Worm (Caenorhabditis elegans): ENCODE data around the gene sup-36.
"Not testable (repeated sequence)": the region's sequence is repeated elsewhere in the genome, so short reads cannot be mapped to it uniquely, and the experiment has no call there.

The sup-36 gene

ce11 chrIV:6588080-6588613 is 13.3 kb upstream of the sup-36 start:
- no peak for TF ChIP-seq drap-1 (GFP tag; optimal IDR thresholded peaks at IDR 0.05)
- TF ChIP-seq nhr-28 (tag; optimal IDR thresholded peaks at IDR 0.05) = no peak
- TF ChIP-seq mls-2 (tag; optimal IDR thresholded peaks at IDR 0.05) = no peak
- no peak for TF ChIP-seq blmp-1 (tag; optimal IDR thresholded peaks at IDR 0.05)
- TF ChIP-seq nhr-76 (tag; optimal IDR thresholded peaks at IDR 0.05) = no peak
- TF ChIP-seq zip-8 (tag; optimal IDR thresholded peaks at IDR 0.05) = no peak
- TF ChIP-seq bed-3 (GFP tag; optimal IDR thresholded peaks at IDR 0.05) = no peak
- no peak for TF ChIP-seq unc-120 (tag; optimal IDR thresholded peaks at IDR 0.05; ENCODE audit: poor library complexity, severe bottlenecking)
- TF ChIP-seq sptf-1 (tag; optimal IDR thresholded peaks at IDR 0.05) = no peak
- no peak for TF ChIP-seq lin-13 (tag; optimal IDR thresholded peaks at IDR 0.05)
- TF ChIP-seq mep-1 (tag; optimal IDR thresholded peaks at IDR 0.05) = no peak
- no peak for TF ChIP-seq elt-1 (tag; optimal IDR thresholded peaks at IDR 0.05; ENCODE audit: borderline replicate concordance, insufficient read depth)
- TF ChIP-seq unc-39 (tag; optimal IDR thresholded peaks at IDR 0.05) = no peak
- TF ChIP-seq tbx-8 (GFP tag; optimal IDR thresholded peaks at IDR 0.05) = no peak

- TF ChIP-seq elt-1 (tag; optimal IDR thresholded peaks at IDR 0.05; ENCODE audit: borderline replicate concordance, insufficient read depth) = no peak
- TF ChIP-seq snpc-4 (tag; optimal IDR thresholded peaks at IDR 0.05) = no peak
- TF ChIP-seq M03D4.4 (tag; optimal IDR thresholded peaks at IDR 0.05) = no peak
- no peak for TF ChIP-seq unc-120 (tag; optimal IDR thresholded peaks at IDR 0.05; ENCODE audit: poor library complexity, severe bottlenecking)
- TF ChIP-seq ztf-11 (tag; optimal IDR thresholded peaks at IDR 0.05) = no peak
- TF ChIP-seq pha-4 (tag; optimal IDR thresholded peaks at IDR 0.05) = no peak
- TF ChIP-seq sem-2 (GFP tag; optimal IDR thresholded peaks at IDR 0.05) = no peak
- TF ChIP-seq lin-32 (GFP tag; optimal IDR thresholded peaks at IDR 0.05) = no peak
- no peak for TF ChIP-seq nhr-237 (tag; optimal IDR thresholded peaks at IDR 0.05)
- no peak for TF ChIP-seq bed-3 (GFP tag; optimal IDR thresholded peaks at IDR 0.05)
- TF ChIP-seq nhr-12 (tag; optimal IDR thresholded peaks at IDR 0.05) = no peak
- TF ChIP-seq unc-62 (GFP tag; optimal IDR thresholded peaks at IDR 0.05) = no peak
Observed at ce11 chrIV:6590029-6590428, 11.4 kb upstream of the sup-36 start, which contains the start of the genes lec-11 and irld-7. TSS of gene lec-11 (minus strand) at chrIV:6590154. TSS of gene irld-7 (plus strand) at chrIV:6590360.

- not testable (repeated sequence) for TF ChIP-seq sem-2 (GFP tag; optimal IDR thresholded peaks at IDR 0.05); bed-3 (GFP tag; optimal IDR thresholded peaks at IDR 0.05); lsy-2 (tag; optimal IDR thresholded peaks at IDR 0.05)
Observed at ce11 chrIV:6591010-6591746, 10.3 kb upstream of the sup-36 start, which contains the start of the genes nspb-1 and nspb-2. TSS of gene nspb-1 (minus strand) at chrIV:6591110. TSS of gene nspb-2 (plus strand) at chrIV:6591696.

ce11 chrIV:6594871-6595270 is 6.6 kb upstream of the sup-36 start, which contains the start of gene nspb-3:
TSS of gene nspb-3 (minus strand) at chrIV:6594971.
- TF ChIP-seq lin-13, cnd-1, pha-4 (tag; optimal IDR thresholded peaks at IDR 0.05): not testable (repeated sequence)

- TF ChIP-seq elt-1 (tag; optimal IDR thresholded peaks at IDR 0.05; ENCODE audit: borderline replicate concordance, insufficient read depth) (no peak), zip-8 (tag; optimal IDR thresholded peaks at IDR 0.05) (no peak), ztf-11 (tag; optimal IDR thresholded peaks at IDR 0.05) (no peak), sem-2 (GFP tag; optimal IDR thresholded peaks at IDR 0.05) (no peak), nhr-237 (tag; optimal IDR thresholded peaks at IDR 0.05) (no peak), mab-5 (tag; optimal IDR thresholded peaks at IDR 0.05) (no peak), ceh-83 (GFP tag; optimal IDR thresholded peaks at IDR 0.05) (no peak)
Observed at ce11 chrIV:6595912-6596311, 5.6 kb upstream of the sup-36 start, which contains the start of gene F38A5.22. TSS of gene F38A5.22 (minus strand) at chrIV:6595940.

- TF ChIP-seq sptf-1 (tag; optimal IDR thresholded peaks at IDR 0.05) (no peak), ceh-83 (GFP tag; optimal IDR thresholded peaks at IDR 0.05) (no peak), elt-1 (tag; optimal IDR thresholded peaks at IDR 0.05; ENCODE audit: borderline replicate concordance, insufficient read depth) (no peak), nhr-12 (tag; optimal IDR thresholded peaks at IDR 0.05) (no peak), snpc-4 (tag; optimal IDR thresholded peaks at IDR 0.05) (no peak), mab-5 (tag; optimal IDR thresholded peaks at IDR 0.05) (no peak), cnd-1 (tag; optimal IDR thresholded peaks at IDR 0.05) (no peak), M03D4.4 (tag; optimal IDR thresholded peaks at IDR 0.05) (no peak), lin-32 (GFP tag; optimal IDR thresholded peaks at IDR 0.05) (no peak), ham-2 (GFP tag; optimal IDR thresholded peaks at IDR 0.05) (no peak), unc-120 (tag; optimal IDR thresholded peaks at IDR 0.05; ENCODE audit: poor library complexity, severe bottlenecking) (no peak), ces-1 (GFP tag; optimal IDR thresholded peaks at IDR 0.05) (no peak), nhr-2 (tag; optimal IDR thresholded peaks at IDR 0.05) (no peak), lin-13 (tag; optimal IDR thresholded peaks at IDR 0.05) (no peak), mls-2 (tag; optimal IDR thresholded peaks at IDR 0.05) (no peak), tbx-8 (GFP tag; optimal IDR thresholded peaks at IDR 0.05) (no peak), hlh-1 (tag; optimal IDR thresholded peaks at IDR 0.05) (no peak), nhr-28 (tag; optimal IDR thresholded peaks at IDR 0.05) (no peak)
Observed at ce11 chrIV:6597298-6597697, 4.2 kb upstream of the sup-36 start, which contains the start of gene F38A5.6. TSS of gene F38A5.6 (minus strand) at chrIV:6597398.
